Worm (Caenorhabditis elegans) whole organism, L4 larva: Measurements from ENCODE around the gene ccch-3.

ENCODE experiments used
- F26F4.8 ChIP-seq: fragments of 200-800 bp; sonication (Bioruptor generic); conservative IDR thresholded peaks from 2 replicates; pipeline ENCODE4 v1.3.6; 2022; ENCODE audit warnings: missing genetic modification characterization, missing compliant biosample characterization
- F37D6.2 ChIP-seq: sonication (generic microtip); optimal IDR thresholded peaks from 2 replicates; lab custom pipeline; 2016; ENCODE audit warnings: mild to moderate bottlenecking, missing genetic modification characterization, missing compliant biosample characterization
- Y48G9A.11 ChIP-seq: fragments of 200-800 bp; sonication (Bioruptor generic); IDR thresholded peaks from 2 replicates; pipeline ENCODE4 v1.3.6; 2022; ENCODE audit warnings: missing genetic modification reagents, missing genetic modification characterization, missing compliant biosample characterization
- Y5F2A.4 ChIP-seq: fragments of 200-800 bp; sonication (Bioruptor generic); optimal IDR thresholded peaks from 2 replicates; lab custom pipeline; 2018; ENCODE audit warnings: mild to moderate bottlenecking, missing genetic modification characterization, missing compliant biosample characterization
- ZK546.5 ChIP-seq, 2 experiments: sonication (generic microtip); optimal IDR thresholded peaks; 2 replicates each; lab custom pipeline; 2017; ENCODE audit warnings: missing biosample characterization in 2 of 2, missing genetic modification characterization in 2 of 2
- aha-1 ChIP-seq: fragments of 150-350 bp; peaks from one replicate; lab custom pipeline; 2014; ENCODE audit warnings: missing biosample characterization, missing genetic modification characterization
- ceh-20 ChIP-seq: fragments of 200-800 bp; sonication (Bioruptor generic); IDR thresholded peaks from 2 replicates; pipeline ENCODE4 v1.3.6; 2022; ENCODE audit warnings: missing genetic modification reagents, missing genetic modification characterization, missing compliant biosample characterization
- ceh-28 ChIP-seq: fragments of 150-350 bp; optimal IDR thresholded peaks from 2 replicates; lab custom pipeline; 2014; ENCODE audit warnings: missing biosample characterization, missing genetic modification reagents, missing genetic modification characterization
- ceh-62 ChIP-seq: sonication (generic microtip); optimal IDR thresholded peaks from 2 replicates; lab custom pipeline; 2017; ENCODE audit warnings: missing biosample characterization, missing genetic modification characterization
- cey-2 ChIP-seq: sonication (generic microtip); optimal IDR thresholded peaks from 3 replicates; lab custom pipeline; 2017; ENCODE audit warnings: missing genetic modification characterization, mild to moderate bottlenecking, missing compliant biosample characterization, antibody characterized with exemption, borderline replicate concordance; ENCODE audit not compliant: insufficient read depth
- ctbp-1 ChIP-seq: fragments of 200-800 bp; sonication (Bioruptor generic); IDR thresholded peaks from 2 replicates; pipeline ENCODE4 v1.3.6; 2022; ENCODE audit warnings: missing genetic modification reagents, missing genetic modification characterization, missing compliant biosample characterization
- daf-16 ChIP-seq, 3 experiments: sonication (generic microtip); optimal IDR thresholded peaks; 2 replicates each; lab custom pipeline; 2016 to 2017; ENCODE audit warnings: missing genetic modification characterization in 3 of 3, missing genetic modification reagents in 3 of 3, mild to moderate bottlenecking in 2 of 3, missing compliant biosample characterization in 2 of 3, missing biosample characterization in 1 of 3, moderate library complexity in 1 of 3
- dmd-6 ChIP-seq: fragments of 200-800 bp; sonication (Bioruptor generic); IDR thresholded peaks from 2 replicates; pipeline ENCODE4 v1.3.6; 2022; ENCODE audit warnings: missing genetic modification reagents, missing genetic modification characterization, missing compliant biosample characterization
- dmd-8 ChIP-seq: fragments of 200-800 bp; sonication (Bioruptor generic); IDR thresholded peaks from 2 replicates; pipeline ENCODE4 v1.3.6; 2022; ENCODE audit warnings: missing genetic modification characterization, missing compliant biosample characterization
- duxl-1 ChIP-seq: sonication (generic microtip); optimal IDR thresholded peaks from 2 replicates; lab custom pipeline; 2016; ENCODE audit warnings: mild to moderate bottlenecking, missing genetic modification characterization, moderate library complexity, missing compliant biosample characterization; ENCODE audit not compliant: poor library complexity
- dve-1 ChIP-seq: sonication (generic microtip); optimal IDR thresholded peaks from 2 replicates; lab custom pipeline; 2017; ENCODE audit warnings: antibody characterized with exemption, mild to moderate bottlenecking, missing genetic modification characterization, missing compliant biosample characterization; ENCODE audit not compliant: insufficient read depth
- fkh-10 ChIP-seq: fragments of 150-350 bp; optimal IDR thresholded peaks from 2 replicates; lab custom pipeline; 2014; ENCODE audit warnings: missing biosample characterization, missing genetic modification reagents, missing genetic modification characterization
- gei-8 ChIP-seq: fragments of 200-800 bp; sonication (Bioruptor generic); optimal IDR thresholded peaks from 2 replicates; lab custom pipeline; 2018; ENCODE audit warnings: mild to moderate bottlenecking, missing genetic modification characterization, missing compliant biosample characterization
- hif-1 ChIP-seq, 2 experiments: sonication (generic microtip); optimal IDR thresholded peaks; 2 replicates each; lab custom pipeline; 2016 to 2017; ENCODE audit warnings: missing compliant biosample characterization in 2 of 2, missing genetic modification characterization in 2 of 2, missing genetic modification reagents in 2 of 2, missing genotype in 2 of 2, mild to moderate bottlenecking in 1 of 2
- hlh-11 ChIP-seq: fragments of 200-800 bp; sonication (Bioruptor generic); optimal IDR thresholded peaks from 2 replicates; lab custom pipeline; 2018; ENCODE audit warnings: mild to moderate bottlenecking, missing genetic modification characterization, missing compliant biosample characterization
- hlh-30 ChIP-seq: sonication (generic microtip); optimal IDR thresholded peaks from 2 replicates; lab custom pipeline; 2017; ENCODE audit warnings: antibody characterized with exemption, mild to moderate bottlenecking, missing genetic modification characterization, missing compliant biosample characterization; ENCODE audit not compliant: insufficient read depth
- lim-7 ChIP-seq: fragments of 200-800 bp; sonication (Bioruptor generic); IDR thresholded peaks from 2 replicates; pipeline ENCODE4 v1.3.6; 2022; ENCODE audit warnings: missing genetic modification characterization, missing compliant biosample characterization
- lin-29 ChIP-seq: fragments of 200-800 bp; sonication (Bioruptor generic); IDR thresholded peaks from 2 replicates; pipeline ENCODE4 v1.3.6; 2022; ENCODE audit warnings: missing genetic modification reagents, missing genetic modification characterization, missing compliant biosample characterization
- madf-5 ChIP-seq, 2 experiments: fragments of 200-800 bp; sonication (Bioruptor generic); IDR thresholded peaks; 2 replicates each; pipeline ENCODE4 v1.3.6; 2022; ENCODE audit warnings: missing compliant biosample characterization in 2 of 2, missing genetic modification characterization in 2 of 2
- mdl-1 ChIP-seq, 2 experiments: fragments of 150-350 bp in 1 of 2; sonication (generic microtip) in 1 of 2; optimal IDR thresholded peaks; 2 replicates each; lab custom pipeline; 2014 to 2017; ENCODE audit warnings: missing biosample characterization in 2 of 2, missing genetic modification characterization in 2 of 2
- mep-1 ChIP-seq: fragments of 150-350 bp; sonication (generic microtip); optimal IDR thresholded peaks from 3 replicates; lab custom pipeline; 2014; ENCODE audit warnings: missing biosample characterization, missing genetic modification characterization
- mes-2 ChIP-seq: sonication (generic microtip); optimal IDR thresholded peaks from 2 replicates; lab custom pipeline; 2016; ENCODE audit warnings: missing genotype, mild to moderate bottlenecking, missing genetic modification characterization, missing compliant biosample characterization; ENCODE audit not compliant: poor library complexity, severe bottlenecking
- mxl-2 ChIP-seq: fragments of 200-800 bp; sonication (Bioruptor generic); conservative IDR thresholded peaks from 2 replicates; pipeline ENCODE4 v1.3.6; 2022; ENCODE audit warnings: missing genetic modification reagents, missing genetic modification characterization, missing compliant biosample characterization
- mxl-3 ChIP-seq: fragments of 200-800 bp; sonication (Bioruptor generic); optimal IDR thresholded peaks from 2 replicates; lab custom pipeline; 2018; ENCODE audit warnings: mild to moderate bottlenecking, missing genetic modification characterization, missing compliant biosample characterization
- nhr-10 ChIP-seq: fragments of 150-350 bp; optimal IDR thresholded peaks from 2 replicates; lab custom pipeline; 2014; ENCODE audit warnings: missing biosample characterization, missing genetic modification characterization
- nhr-28 ChIP-seq: fragments of 150-350 bp; optimal IDR thresholded peaks from 2 replicates; lab custom pipeline; 2014; ENCODE audit warnings: missing biosample characterization, missing genetic modification characterization
- nhr-41 ChIP-seq: fragments of 200-800 bp; sonication (Bioruptor generic); IDR thresholded peaks from 2 replicates; pipeline ENCODE4 v1.3.6; 2022; ENCODE audit warnings: missing genetic modification reagents, missing genetic modification characterization, missing compliant biosample characterization
- nhr-6 ChIP-seq: fragments of 150-350 bp; optimal IDR thresholded peaks from 2 replicates; lab custom pipeline; 2014; ENCODE audit warnings: missing biosample characterization, missing genetic modification characterization
- php-3 ChIP-seq: fragments of 200-800 bp; sonication (Bioruptor generic); IDR thresholded peaks from 2 replicates; pipeline ENCODE4 v1.3.6; 2022; ENCODE audit warnings: missing genetic modification reagents, missing genetic modification characterization, missing compliant biosample characterization
- pqm-1 ChIP-seq: sonication (generic microtip); optimal IDR thresholded peaks from 2 replicates; lab custom pipeline; 2017; ENCODE audit warnings: missing biosample characterization, missing genetic modification characterization
- rbr-2 ChIP-seq: sonication (generic microtip); optimal IDR thresholded peaks from 2 replicates; lab custom pipeline; 2016; ENCODE audit warnings: missing genotype, missing genetic modification characterization, missing compliant biosample characterization
- set-16 ChIP-seq: fragments of 200-800 bp; sonication (Bioruptor generic); IDR thresholded peaks from 2 replicates; pipeline ENCODE4 v1.3.6; 2022; ENCODE audit warnings: missing genetic modification reagents, missing genetic modification characterization, missing compliant biosample characterization
- skn-1 ChIP-seq: fragments of 150-350 bp; optimal IDR thresholded peaks from 2 replicates; lab custom pipeline; 2014; ENCODE audit warnings: missing biosample characterization, missing genetic modification characterization
- tra-1 ChIP-seq: fragments of 200-800 bp; sonication (Bioruptor generic); IDR thresholded peaks from 2 replicates; pipeline ENCODE4 v1.3.6; 2022; ENCODE audit warnings: missing genetic modification reagents, missing genetic modification characterization, missing compliant biosample characterization
- unc-62 ChIP-seq, 3 experiments: fragments of 150-350 bp in 1 of 3; sonication (generic microtip); optimal IDR thresholded peaks in 2 of 3; peaks in 1 of 3; 1 replicate in 1 of 3; 2 replicates in 2 of 3; lab custom pipeline; 2014 to 2017; ENCODE audit warnings: missing biosample characterization in 3 of 3, missing genetic modification characterization in 3 of 3, missing genetic modification reagents in 3 of 3, missing genotype in 1 of 3
- vab-7 ChIP-seq: fragments of 200-800 bp; sonication (Bioruptor generic); IDR thresholded peaks from 2 replicates; pipeline ENCODE4 v1.3.6; 2022; ENCODE audit warnings: missing genetic modification reagents, missing genetic modification characterization, missing compliant biosample characterization
- zfp-2 ChIP-seq: sonication (generic microtip); optimal IDR thresholded peaks from 2 replicates; lab custom pipeline; 2016; ENCODE audit warnings: mild to moderate bottlenecking, missing genetic modification characterization, missing compliant biosample characterization
- ztf-11 ChIP-seq: fragments of 150-350 bp; optimal IDR thresholded peaks from 2 replicates; lab custom pipeline; 2014; ENCODE audit warnings: missing biosample characterization, missing genetic modification characterization
- ztf-7 ChIP-seq: fragments of 150-350 bp; optimal IDR thresholded peaks from 2 replicates; lab custom pipeline; 2014; ENCODE audit warnings: missing biosample characterization, missing genetic modification characterization

The ccch-3 gene

ce11 chrV:12637764-12638502, 21.6 kb downstream of the ccch-3 start:
- TF ChIP-seq Y5F2A.4 (GFP tag; lab: Kevin White, UChicago): no peak
- no peak for TF ChIP-seq mes-2 (tag; lab: Kevin White, UChicago)
- TF ChIP-seq hlh-30 (tag; lab: Kevin White, UChicago): peak; percentile 70
- TF ChIP-seq F37D6.2 (tag; lab: Kevin White, UChicago): no peak
- TF ChIP-seq hlh-11 (tag; lab: Kevin White, UChicago): peak; percentile 74
- no peak for TF ChIP-seq ztf-11 (tag; lab: Kevin White, UChicago)
- TF ChIP-seq ceh-62 (tag; lab: Kevin White, UChicago): no peak
- TF ChIP-seq dmd-6 (GFP tag; lab: Robert Waterston, UW): peak; percentile 50
- peak in 1 of 2 experiments; percentile 65 for TF ChIP-seq mdl-1 (tag; optimal IDR thresholded peaks at IDR 0.05; lab: Kevin White, UChicago)
- TF ChIP-seq set-16 (GFP tag; lab: Robert Waterston, UW): no peak
- peak; percentile 32 for TF ChIP-seq mxl-3 (GFP tag; lab: Kevin White, UChicago)
- peak; percentile 56; the same call in 1 of the 2 replicates for TF ChIP-seq php-3
- peak; percentile 71 for TF ChIP-seq nhr-6 (tag; lab: Kevin White, UChicago)
- 0 out of 2 replicates have a peak, but pooled peaks have one; percentile 38 for TF ChIP-seq mxl-2 (GFP tag; lab: Robert Waterston, UW)
- no peak for TF ChIP-seq lin-29 (GFP tag; lab: Robert Waterston, UW)
- no peak for TF ChIP-seq dmd-8
- peak; percentile 30 for TF ChIP-seq nhr-28 (tag; lab: Kevin White, UChicago)
- no peak for TF ChIP-seq madf-5 (GFP tag; IDR thresholded peaks at IDR 0.05; lab: Robert Waterston, UW)
- no peak for TF ChIP-seq ceh-20 (GFP tag; lab: Robert Waterston, UW)
- peak; percentile 65 for TF ChIP-seq aha-1 (tag; lab: Kevin White, UChicago)
- TF ChIP-seq unc-62 (GFP tag; optimal IDR thresholded peaks at IDR 0.05 in 1 of 2; lab: Kevin White, UChicago): peak in 1 of 2 experiments; percentile 7
- TF ChIP-seq unc-62 (tag; optimal IDR thresholded peaks at IDR 0.05; lab: Kevin White, UChicago): no peak
- TF ChIP-seq tra-1 (GFP tag; lab: Robert Waterston, UW): 0 out of 2 replicates have a peak, but pooled peaks have one; percentile 50
- peak in 1 of 2 experiments; percentile 61 for TF ChIP-seq daf-16 (GFP tag; optimal IDR thresholded peaks at IDR 0.05; lab: Kevin White, UChicago)
- peak; percentile 91 for TF ChIP-seq daf-16 (tag; optimal IDR thresholded peaks at IDR 0.05; lab: Kevin White, UChicago)
- TF ChIP-seq ceh-28 (tag; lab: Kevin White, UChicago): no peak
- TF ChIP-seq vab-7 (GFP tag; lab: Robert Waterston, UW): no peak
- no peak for TF ChIP-seq mep-1 (tag; lab: Kevin White, UChicago)
- TF ChIP-seq dve-1 (tag; lab: Kevin White, UChicago): peak; percentile 35
- peak; percentile 83 for TF ChIP-seq pqm-1 (tag; lab: Kevin White, UChicago)
- TF ChIP-seq ctbp-1 (GFP tag; lab: Robert Waterston, UW): no peak

- TF ChIP-seq daf-16 (GFP tag; optimal IDR thresholded peaks at IDR 0.05; lab: Kevin White, UChicago) (peak; percentile 52 to 55), daf-16 (tag; optimal IDR thresholded peaks at IDR 0.05; lab: Kevin White, UChicago) (peak; percentile 94), duxl-1 (tag; lab: Kevin White, UChicago) (no peak), rbr-2 (tag; lab: Kevin White, UChicago) (peak; percentile 48), fkh-10 (no peak), nhr-6 (tag; lab: Kevin White, UChicago) (peak; percentile 88), F26F4.8 (GFP tag; lab: Robert Waterston, UW) (no peak), ceh-62 (tag; lab: Kevin White, UChicago) (no peak), hif-1 (tag; optimal IDR thresholded peaks at IDR 0.05; lab: Kevin White, UChicago) (peak in 1 of 2 experiments; percentile 30), cey-2 (tag; lab: Kevin White, UChicago) (peak; percentile 49), hlh-30 (tag; lab: Kevin White, UChicago) (peak; percentile 94), ztf-7 (tag; lab: Kevin White, UChicago) (peak; percentile 50), zfp-2 (no peak), nhr-41 (GFP tag; lab: Robert Waterston, UW) (0 out of 2 replicates have a peak, but pooled peaks have one; percentile 18), madf-5 (GFP tag; IDR thresholded peaks at IDR 0.05; lab: Robert Waterston, UW) (no peak), lim-7 (no peak), nhr-10 (tag; lab: Kevin White, UChicago) (peak; percentile 30), Y48G9A.11 (GFP tag; lab: Robert Waterston, UW) (no peak), vab-7 (GFP tag; lab: Robert Waterston, UW) (no peak), php-3 (peak; percentile 95), lin-29 (GFP tag; lab: Robert Waterston, UW) (no peak), skn-1 (no peak), mxl-3 (GFP tag; lab: Kevin White, UChicago) (peak; percentile 94), ZK546.5 (tag; optimal IDR thresholded peaks at IDR 0.05; lab: Kevin White, UChicago) (no peak), gei-8 (GFP tag; lab: Kevin White, UChicago) (peak; percentile 76)
Observed at ce11 chrV:12637238-12637690, 22.2 kb downstream of the ccch-3 start, which contains the start of gene F56H9.2. F56H9.2 (plus strand) TSS chrV:12637663.
